Fruit fly (Drosophila melanogaster) whole organism, wandering third instar larva: ENCODE measurements around the gene msd5.
A peak's percentile ranks its signal among the peaks of the same experiment; 100 is the strongest.

Experiments used
- Abd-B ChIP-seq: fragments of >200 bp; optimal IDR thresholded peaks from 2 replicates; lab custom pipeline; 2017; ENCODE audit warnings: missing biosample characterization, missing genetic modification characterization
- CG32264 ChIP-seq: fragments of 200-800 bp; sonication (Bioruptor generic); optimal IDR thresholded peaks from 2 replicates; lab custom pipeline; 2016; ENCODE audit warnings: missing biosample characterization, missing genetic modification characterization
- CG9705 ChIP-seq: fragments of 200-800 bp; sonication (Bioruptor generic); optimal IDR thresholded peaks from 2 replicates; lab custom pipeline; 2018; ENCODE audit warnings: missing biosample characterization, mild to moderate bottlenecking, missing genetic modification characterization
- CrebA ChIP-seq: fragments of 200-800 bp; sonication (Bioruptor generic); optimal IDR thresholded peaks from 2 replicates; lab custom pipeline; 2016; ENCODE audit warnings: missing biosample characterization, mild to moderate bottlenecking, missing genetic modification characterization, borderline replicate concordance
- Dfd ChIP-seq: fragments of >200 bp; optimal IDR thresholded peaks from 2 replicates; lab custom pipeline; 2017; ENCODE audit warnings: missing biosample characterization, missing genetic modification characterization
- Dif ChIP-seq: fragments of 200-275, 200-300 bp; sonication (Bioruptor generic); optimal IDR thresholded peaks from 2 replicates; lab custom pipeline; 2018; ENCODE audit warnings: missing biosample characterization, missing genetic modification characterization; ENCODE audit not compliant: partially characterized antibody
- GATAd ChIP-seq: sonication (Bioruptor generic); optimal IDR thresholded peaks from 2 replicates; lab custom pipeline; 2016; ENCODE audit warnings: missing biosample characterization, missing genetic modification characterization
- HLH106 ChIP-seq: fragments of 200-800 bp; optimal IDR thresholded peaks from 3 replicates; lab custom pipeline; 2019; ENCODE audit warnings: missing biosample characterization, mild to moderate bottlenecking, missing genetic modification characterization, moderate library complexity
- Hnf4 ChIP-seq: fragments of 200-800 bp; sonication (Bioruptor generic); optimal IDR thresholded peaks from 2 replicates; lab custom pipeline; 2016; ENCODE audit warnings: missing biosample characterization, mild to moderate bottlenecking, missing genetic modification characterization
- Hr78 ChIP-seq: fragments of >200 bp; optimal IDR thresholded peaks from 2 replicates; lab custom pipeline; 2017; ENCODE audit warnings: missing biosample characterization, missing genetic modification characterization
- Hr83 ChIP-seq: fragments of 200-300 bp; sonication (Bioruptor generic); optimal IDR thresholded peaks from 2 replicates; lab custom pipeline; 2016; ENCODE audit warnings: missing biosample characterization, mild to moderate bottlenecking, missing genetic modification characterization, moderate library complexity; ENCODE audit not compliant: poor library complexity, severe bottlenecking
- Jra ChIP-seq: sonication (Bioruptor generic); optimal IDR thresholded peaks from 2 replicates; lab custom pipeline; 2016; ENCODE audit warnings: missing biosample characterization, missing genetic modification characterization
- Mio ChIP-seq: sonication (Bioruptor generic); optimal IDR thresholded peaks from 2 replicates; lab custom pipeline; 2016; ENCODE audit warnings: missing biosample characterization, missing genetic modification characterization
- Myc ChIP-seq: fragments of >200 bp; optimal IDR thresholded peaks from 2 replicates; lab custom pipeline; 2017
- N ChIP-seq: fragments of >200 bp; optimal IDR thresholded peaks from 2 replicates; lab custom pipeline; 2018; ENCODE audit warnings: missing biosample characterization, missing external identifiers, missing genetic modification characterization
- OdsH ChIP-seq: fragments of 200-800 bp; sonication (Bioruptor generic); optimal IDR thresholded peaks from 2 replicates; lab custom pipeline; 2016; ENCODE audit warnings: missing biosample characterization, mild to moderate bottlenecking, missing genetic modification characterization
- Rel ChIP-seq, 2 experiments: fragments of 200-800 bp; sonication (Bioruptor generic) in 1 of 2; optimal IDR thresholded peaks; 2 replicates in 1 of 2; 3 replicates in 1 of 2; lab custom pipeline; 2016 to 2019; ENCODE audit warnings: mild to moderate bottlenecking in 2 of 2, missing biosample characterization in 2 of 2, missing genetic modification characterization in 2 of 2, moderate library complexity in 1 of 2
- Sp1 ChIP-seq: fragments of 200-800 bp; sonication (Bioruptor generic); optimal IDR thresholded peaks from 3 replicates; lab custom pipeline; 2019; ENCODE audit warnings: missing biosample characterization, mild to moderate bottlenecking, missing genetic modification characterization, moderate library complexity
- Vsx2 ChIP-seq: fragments of 200-300, 225-300 bp; sonication (Bioruptor generic); optimal IDR thresholded peaks from 2 replicates; lab custom pipeline; 2018; ENCODE audit warnings: missing biosample characterization, missing genetic modification characterization; ENCODE audit not compliant: partially characterized antibody
- br ChIP-seq: fragments of 200-800 bp; sonication (Bioruptor generic); optimal IDR thresholded peaks from 2 replicates; lab custom pipeline; 2016; ENCODE audit warnings: missing biosample characterization, missing genetic modification characterization
- brk ChIP-seq: fragments of 200-800 bp; sonication (Bioruptor generic); optimal IDR thresholded peaks from 2 replicates; lab custom pipeline; 2016; ENCODE audit warnings: missing biosample characterization, mild to moderate bottlenecking, missing genetic modification characterization
- dl ChIP-seq, 2 experiments: fragments of 175-275, 200-275 bp in 1 of 2; fragments of 200-275 bp in 1 of 2; sonication (Bioruptor generic); optimal IDR thresholded peaks; lab custom pipeline; 2018; ENCODE audit warnings: mild to moderate bottlenecking in 2 of 2, missing biosample characterization in 2 of 2, missing genetic modification characterization in 2 of 2, moderate library complexity in 2 of 2; ENCODE audit not compliant: partially characterized antibody in 2 of 2, insufficient read depth in 1 of 2
- dmrt93B ChIP-seq: fragments of 200-800 bp; sonication (Bioruptor generic); optimal IDR thresholded peaks from 2 replicates; lab custom pipeline; 2018; ENCODE audit warnings: missing biosample characterization, mild to moderate bottlenecking, missing genetic modification characterization
- dsf ChIP-seq: sonication (Bioruptor generic); optimal IDR thresholded peaks from 2 replicates; lab custom pipeline; 2016; ENCODE audit warnings: missing biosample characterization, missing genetic modification characterization, borderline replicate concordance
- ey ChIP-seq: fragments of 200-800 bp; sonication (Bioruptor generic); optimal IDR thresholded peaks from 2 replicates; lab custom pipeline; 2016; ENCODE audit warnings: missing biosample characterization, missing genetic modification characterization
- foxo ChIP-seq, 2 experiments: fragments of 200-800 bp; sonication (Bioruptor generic); optimal IDR thresholded peaks; 2 replicates in 1 of 2; 3 replicates in 1 of 2; lab custom pipeline; 2016 to 2017; ENCODE audit warnings: missing biosample characterization in 2 of 2, missing genetic modification characterization in 2 of 2
- fru ChIP-seq: fragments of 200-800 bp; sonication (Bioruptor generic); optimal IDR thresholded peaks from 3 replicates; lab custom pipeline; 2016; ENCODE audit warnings: missing biosample characterization, mild to moderate bottlenecking, missing genetic modification characterization
- h ChIP-seq: fragments of 200-800 bp; sonication (Bioruptor generic); optimal IDR thresholded peaks from 3 replicates; lab custom pipeline; 2016; ENCODE audit warnings: missing biosample characterization, mild to moderate bottlenecking, missing genetic modification characterization
- jim ChIP-seq: fragments of 175-275, 200-325 bp; sonication (Bioruptor generic); optimal IDR thresholded peaks from 2 replicates; lab custom pipeline; 2016; ENCODE audit warnings: missing biosample characterization, mild to moderate bottlenecking, missing genetic modification characterization
- lola ChIP-seq: fragments of >200 bp; optimal IDR thresholded peaks from 2 replicates; lab custom pipeline; 2017; ENCODE audit warnings: missing biosample characterization, missing genetic modification characterization
- pan ChIP-seq: fragments of >200 bp; optimal IDR thresholded peaks from 2 replicates; lab custom pipeline; 2017
- psq ChIP-seq: fragments of 200-800 bp; sonication (Bioruptor generic); optimal IDR thresholded peaks from 3 replicates; lab custom pipeline; 2017; ENCODE audit warnings: missing biosample characterization, mild to moderate bottlenecking, missing genetic modification characterization, moderate library complexity
- rgr ChIP-seq: fragments of 200-800 bp; sonication (Bioruptor generic); optimal IDR thresholded peaks from 3 replicates; lab custom pipeline; 2016; ENCODE audit warnings: missing biosample characterization, mild to moderate bottlenecking, missing genetic modification characterization
- sage ChIP-seq: fragments of 200-800 bp; sonication (Bioruptor generic); optimal IDR thresholded peaks from 2 replicates; lab custom pipeline; 2016; ENCODE audit warnings: missing biosample characterization, mild to moderate bottlenecking, missing genetic modification characterization
- sv ChIP-seq: fragments of 200-800 bp; sonication (Bioruptor generic); optimal IDR thresholded peaks from 3 replicates; lab custom pipeline; 2016; ENCODE audit warnings: missing biosample characterization, missing genetic modification characterization
- tai ChIP-seq: sonication (Bioruptor generic); optimal IDR thresholded peaks from 2 replicates; lab custom pipeline; 2016; ENCODE audit warnings: missing biosample characterization, missing genetic modification characterization
- usp ChIP-seq: fragments of >200 bp; optimal IDR thresholded peaks from 2 replicates; lab custom pipeline; 2017; ENCODE audit warnings: missing biosample characterization, missing genetic modification characterization
- woc ChIP-seq: sonication (Bioruptor generic); optimal IDR thresholded peaks from 2 replicates; lab custom pipeline; 2016; ENCODE audit warnings: missing biosample characterization, mild to moderate bottlenecking, missing genetic modification characterization

Gene msd5

dm6 chr3L:1319097-1319725, 13.7 kb downstream of the msd5 start (continued):
- peak; percentile 96 for TF ChIP-seq psq (GFP tag; lab: Kevin White, UChicago)

dm6 chr3L:1318241-1318640, 14.7 kb downstream of the msd5 start, which contains the start of gene Myo61F:
Gene Myo61F (plus strand): TSS chr3L:1318480.
- TF ChIP-seq rgr (GFP tag; lab: Kevin White, UChicago) (no peak), Rel (GFP tag; optimal IDR thresholded peaks at IDR 0.05; lab: Kevin White, UChicago) (no peak), Rel (tag; optimal IDR thresholded peaks at IDR 0.05; lab: Kevin White, UChicago) (peak; percentile 38)

- peak; percentile 45 for TF ChIP-seq Hr78 (GFP tag; lab: Kevin White, UChicago)
- TF ChIP-seq pan (lab: Kevin White, UChicago): no peak
- peak; percentile 85 for TF ChIP-seq HLH106 (tag; lab: Kevin White, UChicago)
- TF ChIP-seq dsf: no peak
- TF ChIP-seq Dfd (GFP tag; lab: Kevin White, UChicago): no peak
- peak; percentile 68 for TF ChIP-seq OdsH (GFP tag; lab: Kevin White, UChicago)
- peak; percentile 76 for TF ChIP-seq ey (GFP tag; lab: Kevin White, UChicago)
- TF ChIP-seq tai (GFP tag; lab: Kevin White, UChicago): no peak
- TF ChIP-seq fru (GFP tag; lab: Kevin White, UChicago): peak; percentile 84
- TF ChIP-seq dl (GFP tag; optimal IDR thresholded peaks at IDR 0.05; lab: Kevin White, UChicago; ENCODE audit: insufficient read depth in 1 of 2, partially characterized antibody in 2 of 2): no peak
- TF ChIP-seq rgr (GFP tag; lab: Kevin White, UChicago): peak; percentile 78
- TF ChIP-seq Myc (lab: Kevin White, UChicago): no peak
- no peak for TF ChIP-seq GATAd
- TF ChIP-seq usp: no peak
- no peak for TF ChIP-seq sage (GFP tag; lab: Kevin White, UChicago)
- no peak for TF ChIP-seq brk (GFP tag; lab: Kevin White, UChicago)
- peak; percentile 61 for TF ChIP-seq CG9705 (GFP tag; lab: Kevin White, UChicago)
- TF ChIP-seq lola (GFP tag; lab: Kevin White, UChicago): no peak
- no peak for TF ChIP-seq jim (GFP tag; lab: Kevin White, UChicago)
- no peak for TF ChIP-seq CG32264 (GFP tag; lab: Kevin White, UChicago)
- TF ChIP-seq CrebA: no peak
- peak; percentile 66 for TF ChIP-seq psq (GFP tag; lab: Kevin White, UChicago)
- no peak for TF ChIP-seq Abd-B (GFP tag; lab: Kevin White, UChicago)
- peak; percentile 85 for TF ChIP-seq Sp1 (GFP tag; lab: Kevin White, UChicago)
- TF ChIP-seq h (GFP tag; lab: Kevin White, UChicago): peak; percentile 91
- TF ChIP-seq br (GFP tag; lab: Kevin White, UChicago): no peak
- no peak for TF ChIP-seq Rel (GFP tag; optimal IDR thresholded peaks at IDR 0.05; lab: Kevin White, UChicago)
- peak; percentile 13 for TF ChIP-seq Rel (tag; optimal IDR thresholded peaks at IDR 0.05; lab: Kevin White, UChicago)
- TF ChIP-seq sv (GFP tag; lab: Kevin White, UChicago): peak; percentile 82
- no peak for TF ChIP-seq Dif (GFP tag; lab: Kevin White, UChicago)
- no peak for TF ChIP-seq Hnf4
- no peak for TF ChIP-seq Mio
- TF ChIP-seq N (GFP tag; lab: Kevin White, UChicago): no peak
- TF ChIP-seq woc: peak; percentile 88
- TF ChIP-seq Vsx2 (GFP tag; lab: Kevin White, UChicago): no peak
- peak in 1 of 2 experiments; percentile 92 for TF ChIP-seq foxo (GFP tag; optimal IDR thresholded peaks at IDR 0.05; lab: Kevin White, UChicago)
- TF ChIP-seq Jra (GFP tag; lab: Kevin White, UChicago): no peak
- peak; percentile 23 for TF ChIP-seq Hr83 (GFP tag; lab: Kevin White, UChicago)
- no peak for TF ChIP-seq dmrt93B
- TF ChIP-seq, all 38 proteins: peak for 15
These were observed 19.7 kb downstream of the msd5 start, which contains the start of the genes sturkopf and Herc4 for dm6 chr3L:1313039-1313766. Gene sturkopf (minus strand): TSS chr3L:1313377. Gene Herc4 (plus strand): TSS chr3L:1313696.
